Worm (Caenorhabditis elegans) whole organism, midembryonic: ENCODE results near the gene cand-1.

Experiments used
- flt-1 ChIP-seq: fragments of 200-800 bp; sonication (Bioruptor generic); IDR thresholded peaks from 2 replicates; pipeline ENCODE4 v1.3.6; 2022; ENCODE audit warnings: missing genetic modification characterization, missing compliant biosample characterization
- klf-2 ChIP-seq: fragments of 200-800 bp; sonication (Bioruptor generic); conservative IDR thresholded peaks from 2 replicates; pipeline ENCODE4 v1.3.6; 2022; ENCODE audit warnings: missing genetic modification reagents, missing genetic modification characterization, missing compliant biosample characterization
- ztf-23 ChIP-seq: fragments of 200-800 bp; sonication (Bioruptor generic); IDR thresholded peaks from 2 replicates; pipeline ENCODE4 v1.3.6; 2022; ENCODE audit warnings: missing genetic modification reagents, missing genetic modification characterization, missing compliant biosample characterization
- ztf-29 ChIP-seq: fragments of 200-800 bp; sonication (Bioruptor generic); IDR thresholded peaks from 2 replicates; pipeline ENCODE4 v1.3.6; 2022; ENCODE audit warnings: missing genetic modification reagents, missing genetic modification characterization, missing compliant biosample characterization

ce11 chrV:16812371-16812770 is 9.7 kb downstream of the cand-1 start:
- no peak for TF ChIP-seq klf-2 (GFP tag; lab: Robert Waterston, UW)
- TF ChIP-seq flt-1 (GFP tag; lab: Robert Waterston, UW) = no peak
- TF ChIP-seq ztf-23 (GFP tag; lab: Robert Waterston, UW) = no peak
- no peak for TF ChIP-seq ztf-29 (GFP tag; lab: Robert Waterston, UW)
